Worm (Caenorhabditis elegans): ENCODE data around the gene btb-19.

The btb-19 gene

ce11 chrII:14501447-14501846 lies 20.5 kb downstream of the btb-19 start, which contains the start of gene K10H10.5:
K10H10.5 (plus strand) TSS chrII:14501747.
- TF ChIP-seq nhr-27 (tag; optimal IDR thresholded peaks at IDR 0.05), result no peak
- TF ChIP-seq tbp1 (GFP tag; optimal IDR thresholded peaks at IDR 0.05), result no peak
- TF ChIP-seq ceh-100 (GFP tag; IDR thresholded peaks at IDR 0.05), result no peak
- no peak for TF ChIP-seq him-1 (tag; optimal IDR thresholded peaks at IDR 0.05)
- TF ChIP-seq F55B11.4 (tag; optimal IDR thresholded peaks at IDR 0.05; ENCODE audit: borderline replicate concordance, insufficient read depth), result no peak
- TF ChIP-seq bed-2 (GFP tag; IDR thresholded peaks at IDR 0.05), result no peak
- TF ChIP-seq F57C9.4 (tag; optimal IDR thresholded peaks at IDR 0.05), result no peak
- no peak for TF ChIP-seq B0019.2 (GFP tag; conservative IDR thresholded peaks at IDR 0.05)
- no peak for TF ChIP-seq nfyb-1 (GFP tag; IDR thresholded peaks at IDR 0.05)
- TF ChIP-seq sptf-2 (GFP tag; optimal IDR thresholded peaks at IDR 0.05), result no peak

ce11 chrII:14500122-14500521 lies 21.8 kb downstream of the btb-19 start, which contains the start of gene K10H10.4:
K10H10.4 (plus strand) TSS chrII:14500422.
- TF ChIP-seq mes-4 (tag; optimal IDR thresholded peaks at IDR 0.05), result no peak
- no peak for TF ChIP-seq lir-1 (GFP tag; conservative IDR thresholded peaks at IDR 0.05)
- no peak for TF ChIP-seq sdz-38 (tag; optimal IDR thresholded peaks at IDR 0.05)
- TF ChIP-seq Y53G8AR.9 (GFP tag; conservative IDR thresholded peaks at IDR 0.05), result no peak
- TF ChIP-seq Y56A3A.18 (GFP tag; IDR thresholded peaks at IDR 0.05), result no peak
- no peak for TF ChIP-seq akir-1 (GFP tag; optimal IDR thresholded peaks at IDR 0.05)
- no peak for TF ChIP-seq tbp1 (GFP tag; optimal IDR thresholded peaks at IDR 0.05)

DNA sequence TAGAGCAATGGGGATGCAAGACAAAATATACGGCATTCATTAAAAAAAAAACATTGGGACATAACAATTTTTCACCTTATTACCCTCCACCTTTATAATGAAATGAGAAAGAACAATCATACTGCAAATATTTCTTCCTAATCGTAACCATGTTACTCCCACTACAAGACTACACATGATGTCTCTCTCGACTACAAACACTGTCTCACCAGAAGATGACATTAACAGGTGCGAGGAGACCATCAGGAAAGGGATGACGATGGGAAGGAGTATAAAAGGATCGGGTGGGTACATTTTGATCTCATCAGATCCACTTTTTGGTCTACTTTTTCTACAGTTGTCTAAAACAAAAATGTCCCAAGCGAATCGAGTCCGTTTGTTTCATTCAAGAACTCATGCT lies 24.1 kb downstream of the btb-19 start, which contains the start of gene dhs-8:
dhs-8 (plus strand) TSS at position 179 of the 400 bp plus-strand sequence.
- TF ChIP-seq hlh-26 (GFP tag; conservative IDR thresholded peaks at IDR 0.05) (no peak), F33H1.4 (GFP tag; IDR thresholded peaks at IDR 0.05) (no peak), nhr-80 (tag; optimal IDR thresholded peaks at IDR 0.05) (no peak), madf-8 (GFP tag; conservative IDR thresholded peaks at IDR 0.05) (no peak), hmg-20 (GFP tag; IDR thresholded peaks at IDR 0.05) (no peak), D2030.7 (GFP tag; IDR thresholded peaks at IDR 0.05) (no peak), attf-3 (GFP tag; conservative IDR thresholded peaks at IDR 0.05) (no peak), K12H6.12 (tag; optimal IDR thresholded peaks at IDR 0.05) (no peak), hlh-12 (tag; optimal IDR thresholded peaks at IDR 0.05) (no peak), B0035.1 (tag; optimal IDR thresholded peaks at IDR 0.05) (no peak), dpl-1 (GFP tag; optimal IDR thresholded peaks at IDR 0.05) (no peak), F37B4.10 (GFP tag; IDR thresholded peaks at IDR 0.05) (no peak), ets-4 (GFP tag; optimal IDR thresholded peaks at IDR 0.05) (no peak), Y67H2A.10 (GFP tag; conservative IDR thresholded peaks at IDR 0.05) (no peak), lir-1 (GFP tag; conservative IDR thresholded peaks at IDR 0.05) (no peak), mes-4 (tag; optimal IDR thresholded peaks at IDR 0.05) (no peak), bed-1 (GFP tag; IDR thresholded peaks at IDR 0.05) (no peak), gei-17 (GFP tag; optimal IDR thresholded peaks at IDR 0.05) (no peak)

DNA sequence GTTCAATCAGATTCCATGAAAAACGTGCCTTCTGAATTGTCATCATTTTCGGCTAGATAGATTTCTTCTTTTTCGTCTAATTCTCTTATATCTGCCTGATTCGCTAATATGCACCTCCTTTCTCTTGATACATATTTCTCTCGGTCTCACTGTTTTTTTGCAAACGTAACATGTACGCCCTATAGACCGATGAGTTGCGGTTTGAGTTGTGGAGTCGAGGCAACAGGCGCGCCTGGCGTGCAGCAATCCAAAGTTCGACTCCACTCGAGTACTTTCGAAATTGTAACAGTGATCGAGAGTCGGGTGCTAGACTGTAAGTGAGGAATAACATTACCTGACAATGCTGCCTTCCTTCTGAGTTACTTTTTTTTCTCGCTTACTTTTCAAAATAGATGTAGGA lies 25.1 kb downstream of the btb-19 start:
- TF ChIP-seq zfh-2 (GFP tag; conservative IDR thresholded peaks at IDR 0.05) (0 out of 2 replicates have a peak, but pooled peaks have one; percentile 53), nfyb-1 (GFP tag; IDR thresholded peaks at IDR 0.05) (peak; percentile 95), ztf-26 (tag; optimal IDR thresholded peaks at IDR 0.05) (peak; percentile 91), ceh-40 (GFP tag; IDR thresholded peaks at IDR 0.05) (peak; percentile 85), dpl-1 (GFP tag; optimal IDR thresholded peaks at IDR 0.05) (peak; percentile 14), F57C9.4 (tag; optimal IDR thresholded peaks at IDR 0.05) (peak; percentile 76), lag-1 (GFP tag; IDR thresholded peaks at IDR 0.05) (no peak), F49E8.2 (tag; optimal IDR thresholded peaks at IDR 0.05; ENCODE audit: insufficient read depth) (peak; percentile 80), snpc-4 (GFP tag; optimal IDR thresholded peaks at IDR 0.05) (peak; percentile 86), snpc-4 (tag; optimal IDR thresholded peaks at IDR 0.05) (peak; percentile 76 to 92 (median 88)), sdz-38 (tag; optimal IDR thresholded peaks at IDR 0.05) (peak; percentile 8), akir-1 (GFP tag; optimal IDR thresholded peaks at IDR 0.05) (peak; percentile 88), lin-54 (GFP tag; optimal IDR thresholded peaks at IDR 0.05) (peak; percentile 86), attf-3 (GFP tag; conservative IDR thresholded peaks at IDR 0.05) (0 out of 2 replicates have a peak, but pooled peaks have one; percentile 29), B0261.1 (tag; optimal IDR thresholded peaks at IDR 0.05) (peak; percentile 93), attf-6 (GFP tag; IDR thresholded peaks at IDR 0.05) (0 out of 2 replicates have a peak, but pooled peaks have one; percentile 66), snpc-1.1 (tag; optimal IDR thresholded peaks at IDR 0.05; ENCODE audit: insufficient read depth) (peak; percentile 86), atf-7 (tag; optimal IDR thresholded peaks at IDR 0.05) (peak; percentile 86)

Measured in whole organism, young adult.